Worm (Caenorhabditis elegans) whole organism, L3 larva: ENCODE data around the gene Y43F8C.6.

Source experiments
- ZK546.5 ChIP-seq: sonication (generic microtip); optimal IDR thresholded peaks from 2 replicates; lab custom pipeline; 2017; ENCODE audit warnings: missing biosample characterization, missing genetic modification characterization
- fkh-10 ChIP-seq: sonication (generic microtip); optimal IDR thresholded peaks from 2 replicates; lab custom pipeline; 2017; ENCODE audit warnings: missing biosample characterization, missing genetic modification reagents, missing genetic modification characterization
- fos-1 ChIP-seq: fragments of 150-350 bp; optimal IDR thresholded peaks from 2 replicates; lab custom pipeline; 2014; ENCODE audit warnings: missing biosample characterization, missing genetic modification characterization
- nhr-12 ChIP-seq: fragments of 150-350 bp; optimal IDR thresholded peaks from 2 replicates; lab custom pipeline; 2014; ENCODE audit warnings: missing biosample characterization, missing genetic modification characterization
- nhr-237 ChIP-seq: fragments of 150-350 bp; optimal IDR thresholded peaks from 2 replicates; lab custom pipeline; 2014; ENCODE audit warnings: missing biosample characterization, missing genetic modification characterization
- nhr-28 ChIP-seq: fragments of 150-350 bp; optimal IDR thresholded peaks from 2 replicates; lab custom pipeline; 2014; ENCODE audit warnings: missing biosample characterization, missing genetic modification characterization
- nhr-77 ChIP-seq: fragments of 150-350 bp; optimal IDR thresholded peaks from 2 replicates; lab custom pipeline; 2014; ENCODE audit warnings: missing biosample characterization, missing genetic modification characterization
- snpc-4 ChIP-seq: fragments of 150-350 bp; optimal IDR thresholded peaks from 2 replicates; lab custom pipeline; 2014; ENCODE audit warnings: missing biosample characterization, missing genetic modification characterization
- unc-39 ChIP-seq: sonication (generic microtip); optimal IDR thresholded peaks from 4 replicates; lab custom pipeline; 2017; ENCODE audit warnings: missing biosample characterization, missing genetic modification characterization
- ztf-11 ChIP-seq: fragments of 150-350 bp; optimal IDR thresholded peaks from 2 replicates; lab custom pipeline; 2014; ENCODE audit warnings: missing biosample characterization, missing genetic modification characterization
- ztf-4 ChIP-seq: fragments of 150-350 bp; optimal IDR thresholded peaks from 2 replicates; lab custom pipeline; 2014; ENCODE audit warnings: missing biosample characterization, missing genetic modification characterization

DNA sequence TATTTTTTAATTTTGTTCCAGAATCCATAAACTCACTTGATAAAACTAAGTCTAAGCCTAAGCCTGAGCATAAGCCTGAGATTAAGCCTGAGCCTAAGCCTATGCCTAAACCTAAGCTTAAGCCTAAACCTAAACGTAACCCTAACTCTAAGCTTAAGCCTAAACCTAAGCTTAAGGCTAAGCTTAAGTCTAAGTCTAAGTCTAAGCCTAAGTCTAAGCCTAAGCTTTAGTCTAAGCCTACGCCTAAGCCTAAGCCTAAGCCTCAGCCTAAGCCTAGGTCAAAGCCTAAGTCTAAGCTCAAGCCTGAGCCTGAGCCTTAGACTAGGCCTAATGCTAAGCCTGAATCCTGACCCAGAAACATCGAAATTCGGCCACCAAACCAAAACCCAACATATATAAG is 23.9 kb upstream of the Y43F8C.6 start:
- TF ChIP-seq nhr-237 (tag; lab: Kevin White, UChicago) = no peak
- no peak for TF ChIP-seq unc-39 (tag; lab: Kevin White, UChicago)
- no peak for TF ChIP-seq nhr-77
- no peak for TF ChIP-seq nhr-28 (tag; lab: Kevin White, UChicago)
- no peak for TF ChIP-seq ztf-4 (tag; lab: Kevin White, UChicago)
- no peak for TF ChIP-seq snpc-4
- TF ChIP-seq ZK546.5 (tag; lab: Kevin White, UChicago) = no peak
- TF ChIP-seq fos-1 (tag; lab: Kevin White, UChicago) = no peak
- TF ChIP-seq fkh-10 = no peak
- no peak for TF ChIP-seq ztf-11
- TF ChIP-seq nhr-12 (tag; lab: Kevin White, UChicago) = no peak
